Fruit fly (Drosophila melanogaster) whole organism, embryonic: Measurements from ENCODE around the gene RpS17.
A peak's percentile ranks its signal among the peaks of the same experiment; 100 is the strongest.

Source experiments
- Antp ChIP-seq: fragments of 200-800 bp; sonication (Bioruptor generic); optimal IDR thresholded peaks from 3 replicates; lab custom pipeline; 2016; ENCODE audit warnings: missing biosample characterization, missing genetic modification characterization
- Bdp1 ChIP-seq: fragments of 200-800 bp; sonication (Bioruptor generic); optimal IDR thresholded peaks from 3 replicates; lab custom pipeline; 2016; ENCODE audit warnings: missing biosample characterization, missing genetic modification characterization
- Bteb2 ChIP-seq: fragments of 200-800 bp; sonication (Bioruptor generic); optimal IDR thresholded peaks from 2 replicates; lab custom pipeline; 2016; ENCODE audit warnings: missing biosample characterization, missing genetic modification characterization
- CG12219 ChIP-seq: fragments of 200-800 bp; sonication (Bioruptor generic); optimal IDR thresholded peaks from 3 replicates; lab custom pipeline; 2018; ENCODE audit warnings: missing biosample characterization, mild to moderate bottlenecking, missing genetic modification characterization
- CG12391 ChIP-seq: fragments of 200-800 bp; sonication (Bioruptor generic); optimal IDR thresholded peaks from 3 replicates; lab custom pipeline; 2018; ENCODE audit warnings: missing biosample characterization, mild to moderate bottlenecking, missing genetic modification characterization, moderate library complexity
- CG12769 ChIP-seq: fragments of 200-800 bp; sonication (Bioruptor generic); optimal IDR thresholded peaks from 2 replicates; lab custom pipeline; 2019; ENCODE audit warnings: missing biosample characterization, mild to moderate bottlenecking, missing genetic modification characterization, moderate library complexity
- CG13296 ChIP-seq: fragments of 200-800 bp; sonication (Bioruptor generic); optimal IDR thresholded peaks from 3 replicates; lab custom pipeline; 2018; ENCODE audit warnings: missing biosample characterization, mild to moderate bottlenecking, missing genetic modification characterization
- CG15601 ChIP-seq: fragments of 200-800 bp; sonication (Bioruptor generic); optimal IDR thresholded peaks from 3 replicates; lab custom pipeline; 2019; ENCODE audit warnings: missing biosample characterization, mild to moderate bottlenecking, missing genetic modification characterization, moderate library complexity
- CG16815 ChIP-seq: fragments of 200-800 bp; sonication (Bioruptor generic); optimal IDR thresholded peaks from 3 replicates; lab custom pipeline; 2017; ENCODE audit warnings: missing biosample characterization, mild to moderate bottlenecking, missing genetic modification characterization
- CG17186 ChIP-seq: fragments of 200-800 bp; sonication (Bioruptor generic); optimal IDR thresholded peaks from 3 replicates; lab custom pipeline; 2017; ENCODE audit warnings: missing biosample characterization, missing genetic modification reagents, missing genetic modification characterization
- CG17912 ChIP-seq: fragments of 200-800 bp; sonication (Bioruptor generic); optimal IDR thresholded peaks from 2 replicates; lab custom pipeline; 2018; ENCODE audit warnings: missing biosample characterization, mild to moderate bottlenecking, missing genetic modification characterization
- CG1832 ChIP-seq: fragments of 200-800 bp; sonication (Bioruptor generic); optimal IDR thresholded peaks from 2 replicates; lab custom pipeline; 2017; ENCODE audit warnings: missing biosample characterization, mild to moderate bottlenecking, missing genetic modification characterization, inconsistent platforms
- CG2202 ChIP-seq: fragments of 200-800 bp; sonication (Bioruptor generic); optimal IDR thresholded peaks from 2 replicates; lab custom pipeline; 2018; ENCODE audit warnings: missing biosample characterization, mild to moderate bottlenecking, missing genetic modification characterization
- CG2712 ChIP-seq: fragments of 200-800 bp; optimal IDR thresholded peaks from 3 replicates; lab custom pipeline; 2019; ENCODE audit warnings: missing biosample characterization, mild to moderate bottlenecking, missing genetic modification characterization, moderate library complexity
- CG2889 ChIP-seq: fragments of 200-800 bp; sonication (Bioruptor generic); IDR thresholded peaks from 3 replicates; pipeline ENCODE4 v1.3.6; 2022; ENCODE audit warnings: missing biosample characterization, missing genetic modification characterization
- CG30020 ChIP-seq: fragments of 200-800 bp; optimal IDR thresholded peaks from 2 replicates; lab custom pipeline; 2019; ENCODE audit warnings: missing biosample characterization, mild to moderate bottlenecking, missing genetic modification characterization, moderate library complexity
- CG32772 ChIP-seq: fragments of 200-800 bp; sonication (Bioruptor generic); IDR thresholded peaks from 2 replicates; pipeline ENCODE4 v1.3.6; 2022; ENCODE audit warnings: missing biosample characterization, missing genetic modification characterization
- CG3847 ChIP-seq: fragments of 200-800 bp; sonication (Bioruptor generic); IDR thresholded peaks from 2 replicates; pipeline ENCODE4 v1.3.6; 2022; ENCODE audit warnings: missing biosample characterization, missing genetic modification characterization
- CG4617 ChIP-seq: fragments of 200-800 bp; sonication (Bioruptor generic); optimal IDR thresholded peaks from 3 replicates; lab custom pipeline; 2016; ENCODE audit warnings: missing biosample characterization, missing genetic modification characterization, borderline replicate concordance
- CG5953 ChIP-seq: fragments of 200-800 bp; sonication (Bioruptor generic); IDR thresholded peaks from 2 replicates; pipeline ENCODE4 v1.3.6; 2022; ENCODE audit warnings: missing biosample characterization, missing genetic modification characterization
- CG6175 ChIP-seq: fragments of 200-800 bp; sonication (Bioruptor generic); IDR thresholded peaks from 3 replicates; pipeline ENCODE4 v1.3.6; 2022; ENCODE audit warnings: missing biosample characterization, missing genetic modification characterization
- CG7556 ChIP-seq: fragments of 200-800 bp; sonication (Bioruptor generic); optimal IDR thresholded peaks from 2 replicates; lab custom pipeline; 2017; ENCODE audit warnings: missing biosample characterization, mild to moderate bottlenecking, missing genetic modification characterization
- CG8924 ChIP-seq: fragments of 200-800 bp; optimal IDR thresholded peaks from 3 replicates; lab custom pipeline; 2019; ENCODE audit warnings: missing biosample characterization, mild to moderate bottlenecking, missing genetic modification characterization, moderate library complexity
- CG8944 ChIP-seq: fragments of 200-800 bp; sonication (Bioruptor generic); optimal IDR thresholded peaks from 3 replicates; lab custom pipeline; 2016; ENCODE audit warnings: missing biosample characterization, missing genetic modification characterization
- CG9876 ChIP-seq: fragments of 200-800 bp; sonication (Bioruptor generic); optimal IDR thresholded peaks from 2 replicates; lab custom pipeline; 2016; ENCODE audit warnings: missing biosample characterization, missing genetic modification characterization
- CTCF ChIP-seq: fragments of 200-800 bp; sonication (Bioruptor generic); optimal IDR thresholded peaks from 2 replicates; lab custom pipeline; 2017; ENCODE audit warnings: missing biosample characterization, mild to moderate bottlenecking, missing genetic modification characterization, moderate library complexity
- Deaf1 ChIP-seq: fragments of 200-800 bp; optimal IDR thresholded peaks from 3 replicates; lab custom pipeline; 2019; ENCODE audit warnings: missing biosample characterization, mild to moderate bottlenecking, missing genetic modification characterization, moderate library complexity
- Gug ChIP-seq: fragments of 200-800 bp; sonication (Bioruptor generic); IDR thresholded peaks from 4 replicates; pipeline ENCODE4 v1.3.6; 2022; ENCODE audit warnings: missing biosample characterization, missing genetic modification characterization
- H2.0 ChIP-seq: fragments of 200-800 bp; sonication (Bioruptor generic); IDR thresholded peaks from 2 replicates; pipeline ENCODE4 v1.3.6; 2022; ENCODE audit warnings: missing biosample characterization, missing genetic modification characterization
- HLH4C ChIP-seq: fragments of 200-800 bp; sonication (Bioruptor generic); IDR thresholded peaks from 3 replicates; pipeline ENCODE4 v1.3.6; 2022; ENCODE audit warnings: missing biosample characterization, missing genetic modification characterization; ENCODE audit not compliant: partially characterized antibody
- Lim3 ChIP-seq: fragments of 200-800 bp; sonication (Bioruptor generic); IDR thresholded peaks from 2 replicates; pipeline ENCODE4 v1.3.6; 2022; ENCODE audit warnings: missing biosample characterization, missing genetic modification characterization
- Mes4 ChIP-seq: fragments of 200-800 bp; sonication (Bioruptor generic); optimal IDR thresholded peaks from 2 replicates; lab custom pipeline; 2016; ENCODE audit warnings: missing biosample characterization, missing genetic modification characterization
- NC2α ChIP-seq: fragments of 200-800 bp; sonication (Bioruptor generic); optimal IDR thresholded peaks from 2 replicates; lab custom pipeline; 2016; ENCODE audit warnings: missing biosample characterization, missing genetic modification characterization
- Xbp1 ChIP-seq: fragments of 200-800 bp; sonication (Bioruptor generic); optimal IDR thresholded peaks from 3 replicates; lab custom pipeline; 2016; ENCODE audit warnings: missing biosample characterization, mild to moderate bottlenecking, missing genetic modification characterization
- br ChIP-seq: fragments of >200 bp; optimal IDR thresholded peaks from 2 replicates; lab custom pipeline; 2017
- btn ChIP-seq: fragments of 200-800 bp; sonication (Bioruptor generic); optimal IDR thresholded peaks from 2 replicates; lab custom pipeline; 2016; ENCODE audit warnings: missing biosample characterization, missing genetic modification characterization
- cas ChIP-seq: fragments of 200-800 bp; sonication (Bioruptor generic); IDR thresholded peaks from 2 replicates; pipeline ENCODE4 v1.3.6; 2022; ENCODE audit warnings: missing biosample characterization, missing genetic modification characterization
- chm ChIP-seq: fragments of 200-800 bp; sonication (Bioruptor generic); IDR thresholded peaks from 2 replicates; pipeline ENCODE4 v1.3.6; 2022; ENCODE audit warnings: missing biosample characterization, missing genetic modification characterization
- dmrt99B ChIP-seq: fragments of 200-800 bp; sonication (Bioruptor generic); optimal IDR thresholded peaks from 2 replicates; lab custom pipeline; 2018; ENCODE audit warnings: missing biosample characterization, mild to moderate bottlenecking, missing genetic modification characterization, moderate library complexity
- ewg ChIP-seq: fragments of 200-800 bp; sonication (Bioruptor generic); optimal IDR thresholded peaks from 3 replicates; lab custom pipeline; 2017; ENCODE audit warnings: mild to moderate bottlenecking, missing biosample characterization, missing genetic modification reagents, missing genetic modification characterization
- grn ChIP-seq: fragments of 200-800 bp; sonication (Bioruptor generic); optimal IDR thresholded peaks from 3 replicates; lab custom pipeline; 2017; ENCODE audit warnings: missing biosample characterization, missing genetic modification characterization
- gro ChIP-seq: fragments of 200-800 bp; sonication (Bioruptor generic); optimal IDR thresholded peaks from 2 replicates; lab custom pipeline; 2016; ENCODE audit warnings: missing biosample characterization, missing genetic modification characterization
- inv ChIP-seq: fragments of 200-800 bp; sonication (Bioruptor generic); IDR thresholded peaks from 2 replicates; pipeline ENCODE4 v1.3.6; 2022; ENCODE audit warnings: missing biosample characterization, missing genetic modification characterization; ENCODE audit not compliant: partially characterized antibody
- mam ChIP-seq: fragments of 200-800 bp; sonication (Bioruptor generic); optimal IDR thresholded peaks from 3 replicates; lab custom pipeline; 2016; ENCODE audit warnings: missing biosample characterization, missing genetic modification characterization
- nau ChIP-seq: fragments of 200-800 bp; sonication (Bioruptor generic); optimal IDR thresholded peaks from 3 replicates; lab custom pipeline; 2017; ENCODE audit warnings: missing biosample characterization, mild to moderate bottlenecking, missing genetic modification characterization, missing genetic modification reagents
- rib ChIP-seq: fragments of 200-800 bp; sonication (Bioruptor generic); IDR thresholded peaks from 2 replicates; pipeline ENCODE4 v1.3.6; 2022; ENCODE audit warnings: missing biosample characterization, missing genetic modification characterization
- ro ChIP-seq: fragments of 200-800 bp; sonication (Bioruptor generic); IDR thresholded peaks from 2 replicates; pipeline ENCODE4 v1.3.6; 2022; ENCODE audit warnings: missing biosample characterization, missing genetic modification characterization
- schlank ChIP-seq: fragments of 200-800 bp; sonication (Bioruptor generic); optimal IDR thresholded peaks from 2 replicates; lab custom pipeline; 2018; ENCODE audit warnings: missing biosample characterization, mild to moderate bottlenecking, missing genetic modification characterization
- sna ChIP-seq: fragments of 200-800 bp; sonication (Bioruptor generic); IDR thresholded peaks from 2 replicates; pipeline ENCODE4 v1.3.6; 2022; ENCODE audit warnings: missing biosample characterization, missing genetic modification characterization; ENCODE audit not compliant: partially characterized antibody
- wor ChIP-seq: fragments of 200-800 bp; sonication (Bioruptor generic); IDR thresholded peaks from 2 replicates; pipeline ENCODE4 v1.3.6; 2022; ENCODE audit warnings: missing biosample characterization, missing genetic modification characterization
- zfh2 ChIP-seq: fragments of 200-800 bp; sonication (Bioruptor generic); optimal IDR thresholded peaks from 2 replicates; lab custom pipeline; 2016; ENCODE audit warnings: missing biosample characterization, missing genetic modification characterization

Gene RpS17

DNA sequence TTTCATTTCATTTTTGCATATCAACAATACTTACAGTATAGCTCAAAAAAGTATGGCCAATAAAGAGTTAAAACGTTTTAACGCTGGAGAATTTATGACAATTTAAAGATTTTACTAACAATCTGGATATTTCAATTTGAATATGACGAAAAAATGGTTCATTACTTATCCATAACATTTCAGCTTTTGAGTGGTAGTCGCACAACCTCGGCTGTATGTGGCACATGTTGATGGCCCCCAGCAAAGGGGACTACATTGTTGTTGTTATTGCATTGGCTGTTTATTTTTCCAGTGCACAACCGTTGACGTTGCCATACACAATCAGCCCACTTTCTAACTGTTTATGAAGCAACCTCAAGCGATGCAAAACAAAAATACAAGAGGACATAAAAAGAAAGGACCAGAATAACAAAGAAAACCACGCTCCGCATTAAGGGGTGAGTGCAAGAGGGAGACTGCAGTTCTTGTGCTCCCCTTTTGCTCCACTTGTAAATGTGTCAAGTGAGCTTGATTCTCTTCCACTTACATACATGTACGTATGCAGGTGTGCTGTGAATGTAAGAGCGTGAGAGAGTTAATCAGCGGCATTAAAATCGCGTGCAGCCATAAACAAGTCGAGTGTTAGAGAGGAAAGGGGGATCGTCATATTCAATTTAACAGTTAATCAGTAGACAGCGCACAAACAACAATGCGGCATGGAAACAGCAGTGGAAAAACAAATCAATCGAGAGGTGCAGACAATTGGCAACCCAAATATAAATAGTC lies 9.4 kb downstream of the RpS17 start (continued):
- 0 out of 2 replicates have a peak, but pooled peaks have one; percentile 24 for TF ChIP-seq H2.0 (GFP tag; lab: Robert Waterston, UW)
- no peak for TF ChIP-seq CG2202 (tag; lab: Kevin White, UChicago)
- TF ChIP-seq ro (GFP tag; lab: Robert Waterston, UW): no peak
- no peak for TF ChIP-seq br (lab: Kevin White, UChicago)
- TF ChIP-seq CG2889 (GFP tag; lab: Robert Waterston, UW): no peak
- TF ChIP-seq NC2α (GFP tag; lab: Kevin White, UChicago): no peak
- no peak for TF ChIP-seq sna (GFP tag; lab: Robert Waterston, UW)
- no peak for TF ChIP-seq HLH4C
- no peak; the same call in 1 of the 2 replicates for TF ChIP-seq CG32772 (GFP tag; lab: Robert Waterston, UW)
- TF ChIP-seq CG8944 (GFP tag; lab: Kevin White, UChicago): no peak
- TF ChIP-seq CG9876 (GFP tag; lab: Kevin White, UChicago): no peak
- no peak for TF ChIP-seq btn (GFP tag; lab: Kevin White, UChicago)
- no peak for TF ChIP-seq CG4617
- TF ChIP-seq CG13296 (GFP tag; lab: Kevin White, UChicago): peak; percentile 26
- peak; percentile 12; the same call in 1 of the 2 replicates for TF ChIP-seq CG3847 (GFP tag; lab: Robert Waterston, UW)
- TF ChIP-seq ewg (GFP tag; lab: Kevin White, UChicago): no peak
- TF ChIP-seq CG1832 (GFP tag; lab: Kevin White, UChicago): no peak
- no peak for TF ChIP-seq gro
- no peak for TF ChIP-seq Bdp1
- no peak for TF ChIP-seq Antp (GFP tag; lab: Kevin White, UChicago)
- no peak for TF ChIP-seq Mes4
- peak; percentile 75 for TF ChIP-seq dmrt99B (tag; lab: Kevin White, UChicago)
- no peak for TF ChIP-seq CG16815 (GFP tag; lab: Kevin White, UChicago)
- no peak for TF ChIP-seq rib (GFP tag; lab: Robert Waterston, UW)
- peak; percentile 54 for TF ChIP-seq Xbp1
- peak; percentile 38; the same call in 1 of the 2 replicates for TF ChIP-seq wor
- no peak for TF ChIP-seq CG6175 (GFP tag; lab: Robert Waterston, UW)
- no peak for TF ChIP-seq chm (GFP tag; lab: Robert Waterston, UW)
- peak; percentile 40 for TF ChIP-seq CG8924 (tag; lab: Kevin White, UChicago)
- TF ChIP-seq mam (GFP tag; lab: Kevin White, UChicago): no peak
- TF ChIP-seq CG7556 (GFP tag; lab: Kevin White, UChicago): peak; percentile 62
- peak; percentile 57 for TF ChIP-seq CG2712 (tag; lab: Kevin White, UChicago)
- TF ChIP-seq CG12769 (tag; lab: Kevin White, UChicago): no peak
- TF ChIP-seq CG17186 (GFP tag; lab: Kevin White, UChicago): no peak
- TF ChIP-seq CG5953 (GFP tag; lab: Robert Waterston, UW): 0 out of 2 replicates have a peak, but pooled peaks have one; percentile 12
- TF ChIP-seq CTCF (GFP tag; lab: Kevin White, UChicago): peak; percentile 9
- 0 out of 2 replicates have a peak, but pooled peaks have one; percentile 19 for TF ChIP-seq Lim3 (GFP tag; lab: Robert Waterston, UW)
- no peak for TF ChIP-seq grn (GFP tag; lab: Kevin White, UChicago)
- TF ChIP-seq CG12219 (GFP tag; lab: Kevin White, UChicago): peak; percentile 22
- no peak for TF ChIP-seq cas (GFP tag; lab: Robert Waterston, UW)
- no peak for TF ChIP-seq inv (GFP tag; lab: Robert Waterston, UW)
- TF ChIP-seq Gug: no peak
- TF ChIP-seq Bteb2: peak; percentile 16
- peak; percentile 59 for TF ChIP-seq nau (GFP tag; lab: Kevin White, UChicago)
- TF ChIP-seq Deaf1: no peak
- peak; percentile 52 for TF ChIP-seq CG12391 (tag; lab: Kevin White, UChicago)
- no peak for TF ChIP-seq CG30020
- no peak for TF ChIP-seq CG15601
- TF ChIP-seq zfh2: no peak
- TF ChIP-seq schlank (tag; lab: Kevin White, UChicago): no peak
- no peak for TF ChIP-seq CG17912 (GFP tag; lab: Kevin White, UChicago)
